Worm (Caenorhabditis elegans) whole organism, L4/young adult: ENCODE data around the gene zipt-13.

Experiments used
- W03F9.2 ChIP-seq: fragments of 150-350 bp; optimal IDR thresholded peaks from 2 replicates; lab custom pipeline; 2014; ENCODE audit warnings: missing biosample characterization, missing genetic modification characterization
- him-1 ChIP-seq: sonication (generic microtip); optimal IDR thresholded peaks from 2 replicates; lab custom pipeline; 2016; ENCODE audit warnings: missing genotype, missing genetic modification reagents, missing genetic modification characterization, missing compliant biosample characterization

- no peak for TF ChIP-seq him-1 (tag; lab: Kevin White, UChicago)
- no peak for TF ChIP-seq W03F9.2
Observed at ce11 chrX:10260035-10260434, 23.3 kb upstream of the zipt-13 start, which contains the start of gene C32A9.1.
